Worm (Caenorhabditis elegans) whole organism, L3 larva: ENCODE measurements around the gene cest-2.1.

ENCODE experiments used
- hmg-11 ChIP-seq: sonication (generic microtip); optimal IDR thresholded peaks from 2 replicates; lab custom pipeline; 2016; ENCODE audit warnings: missing genetic modification characterization, missing compliant biosample characterization
- jun-1 ChIP-seq: fragments of 150-350 bp; optimal IDR thresholded peaks from 2 replicates; lab custom pipeline; 2014; ENCODE audit warnings: missing biosample characterization, missing genetic modification reagents, missing genetic modification characterization
- nhr-23 ChIP-seq: fragments of 150-350 bp; optimal IDR thresholded peaks from 2 replicates; lab custom pipeline; 2014; ENCODE audit warnings: missing biosample characterization, missing genetic modification reagents, missing genetic modification characterization
- nhr-76 ChIP-seq: fragments of 150-350 bp; sonication (generic microtip); optimal IDR thresholded peaks from 5 replicates; lab custom pipeline; 2014; ENCODE audit warnings: missing biosample characterization, missing genetic modification characterization
- nhr-77 ChIP-seq: fragments of 150-350 bp; optimal IDR thresholded peaks from 2 replicates; lab custom pipeline; 2014; ENCODE audit warnings: missing biosample characterization, missing genetic modification characterization
- pqm-1 ChIP-seq: fragments of 150-350 bp; optimal IDR thresholded peaks from 2 replicates; lab custom pipeline; 2017; ENCODE audit warnings: missing biosample characterization, missing genetic modification characterization, inconsistent platforms
- skn-1 ChIP-seq: fragments of 150-350 bp; optimal IDR thresholded peaks from 2 replicates; lab custom pipeline; 2014; ENCODE audit warnings: missing biosample characterization, missing genetic modification characterization
- snpc-4 ChIP-seq: fragments of 150-350 bp; optimal IDR thresholded peaks from 2 replicates; lab custom pipeline; 2014; ENCODE audit warnings: missing biosample characterization, missing genetic modification characterization

DNA sequence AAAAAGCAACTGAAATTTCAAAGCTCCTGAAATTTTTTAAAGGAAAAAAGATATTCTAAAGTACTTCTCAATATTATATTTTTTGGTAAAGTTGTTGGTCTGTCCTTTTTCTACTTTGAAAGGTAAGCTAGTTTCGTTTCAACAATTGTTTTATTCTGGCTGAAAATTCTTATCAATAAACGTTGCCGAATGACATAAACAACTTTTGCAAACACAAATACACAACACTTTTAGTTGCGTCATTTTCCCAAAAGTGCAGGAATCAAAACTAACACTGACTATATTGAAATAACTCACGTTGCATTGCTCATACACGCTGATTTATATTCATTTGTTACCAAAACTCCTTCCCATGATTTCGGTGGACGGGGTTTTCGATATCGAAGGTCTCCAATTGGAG lies 5.5 kb downstream of the cest-2.1 start:
- TF ChIP-seq nhr-23 (no peak), nhr-76 (tag; lab: Kevin White, UChicago) (no peak), nhr-77 (tag; lab: Kevin White, UChicago) (no peak), skn-1 (tag; lab: Kevin White, UChicago) (no peak), jun-1 (tag; lab: Kevin White, UChicago) (no peak), pqm-1 (tag; lab: Kevin White, UChicago) (no peak), hmg-11 (tag; lab: Kevin White, UChicago) (no peak), snpc-4 (tag; lab: Kevin White, UChicago) (no peak)
